Worm (Caenorhabditis elegans) whole organism, midembryonic: ENCODE measurements around the gene C50F4.4.

Experiments used
- cog-1 ChIP-seq: sonication (generic microtip); optimal IDR thresholded peaks from 2 replicates; lab custom pipeline; 2016; ENCODE audit warnings: missing genetic modification characterization, missing compliant biosample characterization
- flt-1 ChIP-seq: fragments of 200-800 bp; sonication (Bioruptor generic); IDR thresholded peaks from 2 replicates; pipeline ENCODE4 v1.3.6; 2022; ENCODE audit warnings: missing genetic modification characterization, missing compliant biosample characterization
- klf-2 ChIP-seq: fragments of 200-800 bp; sonication (Bioruptor generic); conservative IDR thresholded peaks from 2 replicates; pipeline ENCODE4 v1.3.6; 2022; ENCODE audit warnings: missing genetic modification reagents, missing genetic modification characterization, missing compliant biosample characterization
- med-1 ChIP-seq: sonication (generic microtip); optimal IDR thresholded peaks from 2 replicates; lab custom pipeline; 2017; ENCODE audit warnings: missing genetic modification characterization, mild to moderate bottlenecking, missing compliant biosample characterization, antibody characterized with exemption, missing genetic modification reagents; ENCODE audit not compliant: insufficient read depth
- ztf-23 ChIP-seq: fragments of 200-800 bp; sonication (Bioruptor generic); IDR thresholded peaks from 2 replicates; pipeline ENCODE4 v1.3.6; 2022; ENCODE audit warnings: missing genetic modification reagents, missing genetic modification characterization, missing compliant biosample characterization
- ztf-29 ChIP-seq: fragments of 200-800 bp; sonication (Bioruptor generic); IDR thresholded peaks from 2 replicates; pipeline ENCODE4 v1.3.6; 2022; ENCODE audit warnings: missing genetic modification reagents, missing genetic modification characterization, missing compliant biosample characterization

DNA sequence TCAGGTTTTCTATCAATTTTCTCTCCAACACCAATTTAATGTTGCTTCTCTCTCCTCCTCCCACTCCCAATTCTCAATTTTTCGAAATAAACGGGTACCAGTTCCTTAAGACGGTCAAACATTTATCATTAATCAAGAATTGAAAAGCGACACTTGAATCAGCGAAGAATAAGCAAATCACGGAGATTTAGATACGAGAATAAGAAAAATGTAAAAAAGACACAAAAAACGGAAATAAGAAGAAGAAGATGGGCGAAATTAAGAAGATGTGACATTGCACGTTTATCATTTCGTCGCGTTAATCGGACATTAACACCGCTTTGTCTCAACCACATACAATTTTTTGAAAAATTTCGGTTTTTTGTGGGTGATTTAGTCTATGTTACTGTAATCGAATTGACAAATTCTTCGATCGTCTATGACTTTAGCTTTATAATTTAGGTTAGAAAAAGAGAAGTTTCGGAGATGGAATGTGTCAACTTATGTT lies 32.1 kb upstream of the C50F4.4 start, which contains the start of gene haao-1:
- TF ChIP-seq cog-1 = no peak
- no peak for TF ChIP-seq ztf-29 (GFP tag; lab: Robert Waterston, UW)
- no peak for TF ChIP-seq med-1
- TF ChIP-seq ztf-23 (GFP tag; lab: Robert Waterston, UW) = no peak
- TF ChIP-seq klf-2 = no peak
- no peak for TF ChIP-seq flt-1
